Fruit fly (Drosophila melanogaster) Kc167 (cell line): ENCODE results near the gene milt.

Source experiments
- Myc ChIP-seq: fragments of >200 bp; optimal IDR thresholded peaks from 2 replicates; lab custom pipeline; 2017; ENCODE audit warnings: missing external identifiers
- h ChIP-seq: fragments of >200 bp; optimal IDR thresholded peaks from 3 replicates; lab custom pipeline; 2018; ENCODE audit warnings: missing external identifiers
- psq ChIP-seq: fragments of >200 bp; optimal IDR thresholded peaks from 2 replicates; lab custom pipeline; 2017; ENCODE audit warnings: missing external identifiers
- ttk ChIP-seq: sonication (Bioruptor generic); optimal IDR thresholded peaks from 2 replicates; lab custom pipeline; 2017; ENCODE audit warnings: missing external identifiers

DNA sequence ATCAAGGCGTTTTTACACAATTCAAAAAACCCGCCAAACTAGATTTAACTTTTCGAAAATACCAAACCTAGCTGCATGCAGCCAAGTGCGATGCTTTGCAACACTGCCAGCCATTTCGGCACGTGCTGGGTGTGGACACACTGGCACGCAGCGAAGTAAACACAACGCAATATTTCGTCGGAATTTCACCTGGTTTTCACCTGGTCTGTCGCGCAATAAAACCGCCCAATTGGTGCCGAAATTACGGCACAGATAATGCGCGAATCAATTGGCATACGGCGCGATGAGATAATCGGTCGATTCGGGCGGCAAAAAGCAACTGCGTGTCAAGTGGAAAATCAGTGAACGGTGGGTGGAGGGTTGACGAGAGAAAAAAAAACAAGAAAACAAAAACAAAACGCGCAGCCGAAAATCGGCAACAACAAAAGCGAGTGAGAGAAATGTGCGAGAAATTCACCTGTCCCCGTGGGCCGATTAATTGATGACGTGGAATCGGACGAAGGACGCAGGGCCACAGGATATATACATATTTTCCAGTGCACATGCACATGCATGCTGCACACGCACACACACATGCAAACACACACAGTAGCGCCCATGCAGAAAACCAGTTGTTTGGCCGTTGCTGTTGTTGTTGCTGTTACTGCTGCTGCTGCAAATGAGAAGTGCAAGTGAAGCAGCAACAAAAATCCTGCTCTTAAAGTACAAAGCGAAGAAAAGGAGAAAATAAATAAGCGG is 18.7 kb downstream of the milt start, which contains the start of gene Mnn1:
- TF ChIP-seq h (no peak), psq (lab: Kevin White, UChicago) (no peak), Myc (lab: Kevin White, UChicago) (no peak), ttk (lab: Kevin White, UChicago) (no peak)
